Worm (Caenorhabditis elegans) whole organism, L1 larva: Measurements from ENCODE around the gene F12D9.2.
"Not testable (repeated sequence)": the region's sequence is repeated elsewhere in the genome, so short reads cannot be mapped to it uniquely, and the experiment has no call there.

Experiments used
- C04F5.9 ChIP-seq: sonication (generic microtip); optimal IDR thresholded peaks from 2 replicates; lab custom pipeline; 2016; ENCODE audit warnings: missing genetic modification characterization, missing compliant biosample characterization
- C16A3.4 ChIP-seq: fragments of 150-350 bp; optimal IDR thresholded peaks from 2 replicates; lab custom pipeline; 2014; ENCODE audit warnings: missing biosample characterization, missing genetic modification characterization
- Y116A8C.19 ChIP-seq: sonication (generic microtip); optimal IDR thresholded peaks from 2 replicates; lab custom pipeline; 2016; ENCODE audit warnings: missing compliant biosample characterization, missing genetic modification characterization, borderline replicate concordance
- aha-1 ChIP-seq: fragments of 150-350 bp; optimal IDR thresholded peaks from 2 replicates; lab custom pipeline; 2014; ENCODE audit warnings: missing biosample characterization, missing genetic modification characterization
- alr-1 ChIP-seq: fragments of 200-800 bp; sonication (Bioruptor generic); optimal IDR thresholded peaks from 2 replicates; lab custom pipeline; 2018; ENCODE audit warnings: borderline replicate concordance, mild to moderate bottlenecking, missing genetic modification characterization, missing compliant biosample characterization
- blmp-1 ChIP-seq: fragments of 150-350 bp; optimal IDR thresholded peaks from 2 replicates; lab custom pipeline; 2014; ENCODE audit warnings: missing biosample characterization, missing genetic modification characterization
- ceh-8 ChIP-seq: fragments of 200-800 bp; sonication (Bioruptor generic); optimal IDR thresholded peaks from 2 replicates; lab custom pipeline; 2018; ENCODE audit warnings: mild to moderate bottlenecking, missing genetic modification characterization, moderate library complexity, missing compliant biosample characterization
- ceh-82 ChIP-seq, 3 experiments: fragments of 150-350 bp in 1 of 3; sonication (generic microtip) in 2 of 3; optimal IDR thresholded peaks; 2 replicates each; lab custom pipeline; 2014 to 2017; ENCODE audit warnings: missing biosample characterization in 3 of 3, missing genetic modification characterization in 3 of 3
- ces-1 ChIP-seq: fragments of 150-350 bp; optimal IDR thresholded peaks from 2 replicates; lab custom pipeline; 2014; ENCODE audit warnings: missing biosample characterization, missing genetic modification reagents, missing genetic modification characterization
- dsc-1 ChIP-seq: sonication (generic microtip); optimal IDR thresholded peaks from 2 replicates; lab custom pipeline; 2016; ENCODE audit warnings: mild to moderate bottlenecking, missing genetic modification characterization, missing compliant biosample characterization
- efl-1 ChIP-seq, 4 experiments: fragments of 150-350 bp; optimal IDR thresholded peaks in 3 of 4; peaks in 1 of 4; 1 replicate in 1 of 4; 2 replicates in 3 of 4; lab custom pipeline; 2014; ENCODE audit warnings: missing biosample characterization in 2 of 4, missing genetic modification characterization in 2 of 4, missing genetic modification reagents in 2 of 4
- egl-13 ChIP-seq: sonication (generic microtip); optimal IDR thresholded peaks from 2 replicates; lab custom pipeline; 2016; ENCODE audit warnings: missing genotype, missing genetic modification reagents, missing genetic modification characterization, missing compliant biosample characterization
- elt-3 ChIP-seq, 6 experiments: fragments of 150-350 bp in 1 of 6; sonication (generic microtip); optimal IDR thresholded peaks; 2 replicates each; lab custom pipeline; 2017 to 2018; ENCODE audit warnings: missing biosample characterization in 6 of 6, missing genetic modification characterization in 6 of 6, inconsistent platforms in 1 of 6
- ets-5 ChIP-seq: fragments of 200-800 bp; sonication (Bioruptor generic); IDR thresholded peaks from 2 replicates; pipeline ENCODE4 v1.3.6; 2022; ENCODE audit warnings: missing genetic modification characterization, missing compliant biosample characterization
- fkh-10 ChIP-seq: sonication (generic microtip); optimal IDR thresholded peaks from 2 replicates; lab custom pipeline; 2017; ENCODE audit warnings: missing biosample characterization, missing genetic modification reagents, missing genetic modification characterization
- fkh-8 ChIP-seq: sonication (generic microtip); optimal IDR thresholded peaks from 2 replicates; lab custom pipeline; 2016; ENCODE audit warnings: mild to moderate bottlenecking, missing genetic modification characterization, missing compliant biosample characterization
- fos-1 ChIP-seq: fragments of 150-350 bp; optimal IDR thresholded peaks from 2 replicates; lab custom pipeline; 2014; ENCODE audit warnings: missing biosample characterization, missing genetic modification characterization
- hpl-2 ChIP-seq: fragments of 150-350 bp; optimal IDR thresholded peaks from 2 replicates; lab custom pipeline; 2014; ENCODE audit warnings: missing biosample characterization, missing genetic modification reagents, missing genetic modification characterization
- irx-1 ChIP-seq: sonication (generic microtip); optimal IDR thresholded peaks from 2 replicates; lab custom pipeline; 2016; ENCODE audit warnings: missing genetic modification characterization, missing compliant biosample characterization
- lin-35 ChIP-seq, 2 experiments: fragments of 150-350 bp; optimal IDR thresholded peaks; 2 replicates each; lab custom pipeline; 2014; ENCODE audit warnings: missing biosample characterization in 2 of 2, missing genetic modification characterization in 2 of 2, missing genetic modification reagents in 2 of 2
- lir-3 ChIP-seq: sonication (generic microtip); optimal IDR thresholded peaks from 2 replicates; lab custom pipeline; 2016; ENCODE audit warnings: mild to moderate bottlenecking, missing genetic modification characterization, moderate library complexity, missing compliant biosample characterization; ENCODE audit not compliant: poor library complexity
- lsy-2 ChIP-seq, 2 experiments: fragments of 150-350 bp; optimal IDR thresholded peaks; 2 replicates each; lab custom pipeline; 2014; ENCODE audit warnings: missing biosample characterization in 2 of 2, missing genetic modification characterization in 2 of 2
- mef-2 ChIP-seq: fragments of 150-350 bp; optimal IDR thresholded peaks from 2 replicates; lab custom pipeline; 2014; ENCODE audit warnings: missing biosample characterization, missing genetic modification characterization
- mep-1 ChIP-seq: fragments of 150-350 bp; optimal IDR thresholded peaks from 2 replicates; lab custom pipeline; 2014; ENCODE audit warnings: missing biosample characterization, missing genetic modification characterization
- nhr-12 ChIP-seq: sonication (generic microtip); optimal IDR thresholded peaks from 2 replicates; lab custom pipeline; 2017; ENCODE audit warnings: missing biosample characterization, missing genetic modification characterization
- nhr-28 ChIP-seq: fragments of 150-350 bp; optimal IDR thresholded peaks from 2 replicates; lab custom pipeline; 2014; ENCODE audit warnings: missing biosample characterization, missing genetic modification characterization
- nhr-71 ChIP-seq: sonication (generic microtip); optimal IDR thresholded peaks from 2 replicates; lab custom pipeline; 2016; ENCODE audit warnings: mild to moderate bottlenecking, missing genetic modification characterization, moderate library complexity, missing compliant biosample characterization
- nhr-77 ChIP-seq: fragments of 150-350 bp; optimal IDR thresholded peaks from 2 replicates; lab custom pipeline; 2014; ENCODE audit warnings: missing biosample characterization, missing genetic modification characterization
- nhr-84 ChIP-seq: sonication (generic microtip); optimal IDR thresholded peaks from 2 replicates; lab custom pipeline; 2017; ENCODE audit warnings: missing biosample characterization, missing genetic modification characterization
- nhr-85 ChIP-seq: sonication (generic microtip); peaks from one replicate; lab custom pipeline; 2016; ENCODE audit warnings: missing genetic modification characterization, inconsistent platforms, missing compliant biosample characterization
- nhr-90 ChIP-seq: sonication (generic microtip); optimal IDR thresholded peaks from 2 replicates; lab custom pipeline; 2016; ENCODE audit warnings: mild to moderate bottlenecking, missing genetic modification characterization, missing compliant biosample characterization; ENCODE audit not compliant: poor library complexity
- pax-3 ChIP-seq: fragments of 200-800 bp; sonication (Bioruptor generic); optimal IDR thresholded peaks from 2 replicates; lab custom pipeline; 2018; ENCODE audit warnings: mild to moderate bottlenecking, missing genetic modification characterization, moderate library complexity, missing compliant biosample characterization
- pqm-1 ChIP-seq: sonication (generic microtip); optimal IDR thresholded peaks from 3 replicates; lab custom pipeline; 2017; ENCODE audit warnings: missing biosample characterization, missing genetic modification characterization
- rnt-1 ChIP-seq: sonication (generic microtip); optimal IDR thresholded peaks from 2 replicates; lab custom pipeline; 2016; ENCODE audit warnings: mild to moderate bottlenecking, missing genetic modification characterization, moderate library complexity, missing compliant biosample characterization
- skn-1 ChIP-seq: fragments of 150-350 bp; optimal IDR thresholded peaks from 2 replicates; lab custom pipeline; 2014; ENCODE audit warnings: missing biosample characterization, missing genetic modification characterization
- snu-23 ChIP-seq: sonication (generic microtip); optimal IDR thresholded peaks from 2 replicates; lab custom pipeline; 2016; ENCODE audit warnings: missing genetic modification characterization, missing compliant biosample characterization
- sox-4 ChIP-seq: sonication (generic microtip); optimal IDR thresholded peaks from 2 replicates; lab custom pipeline; 2016; ENCODE audit warnings: missing genetic modification characterization, missing compliant biosample characterization
- sptf-1 ChIP-seq: fragments of 150-350 bp; optimal IDR thresholded peaks from 2 replicates; lab custom pipeline; 2014; ENCODE audit warnings: missing biosample characterization, missing genetic modification characterization
- sup-37 ChIP-seq: fragments of 200-800 bp; sonication (Bioruptor generic); optimal IDR thresholded peaks from 2 replicates; lab custom pipeline; 2018; ENCODE audit warnings: mild to moderate bottlenecking, missing genetic modification characterization, missing compliant biosample characterization
- tbx-2 ChIP-seq: sonication (generic microtip); optimal IDR thresholded peaks from 2 replicates; lab custom pipeline; 2016; ENCODE audit warnings: missing genetic modification characterization, missing compliant biosample characterization
- tlp-1 ChIP-seq: fragments of 150-350 bp; optimal IDR thresholded peaks from 2 replicates; lab custom pipeline; 2014; ENCODE audit warnings: missing biosample characterization, missing genetic modification characterization
- unc-30 ChIP-seq: sonication (generic microtip); optimal IDR thresholded peaks from 2 replicates; lab custom pipeline; 2017; ENCODE audit warnings: missing biosample characterization, missing genetic modification characterization
- unc-62 ChIP-seq: fragments of 150-350 bp; optimal IDR thresholded peaks from 2 replicates; lab custom pipeline; 2014; ENCODE audit warnings: missing biosample characterization, missing genetic modification reagents, missing genetic modification characterization
- unc-86 ChIP-seq: sonication (generic microtip); optimal IDR thresholded peaks from 2 replicates; lab custom pipeline; 2016; ENCODE audit warnings: missing genetic modification characterization, missing compliant biosample characterization
- unc-98 ChIP-seq: fragments of 200-800 bp; sonication (Bioruptor generic); IDR thresholded peaks from 2 replicates; pipeline ENCODE4 v1.3.6; 2022; ENCODE audit warnings: missing genetic modification characterization, missing compliant biosample characterization
- vab-15 ChIP-seq: sonication (generic microtip); optimal IDR thresholded peaks from 2 replicates; lab custom pipeline; 2017; ENCODE audit warnings: missing genotype, mild to moderate bottlenecking, missing genetic modification characterization, missing compliant biosample characterization
- ztf-4 ChIP-seq: fragments of 150-350 bp; optimal IDR thresholded peaks from 2 replicates; lab custom pipeline; 2014; ENCODE audit warnings: missing biosample characterization, missing genetic modification characterization

F12D9.2 gene

DNA sequence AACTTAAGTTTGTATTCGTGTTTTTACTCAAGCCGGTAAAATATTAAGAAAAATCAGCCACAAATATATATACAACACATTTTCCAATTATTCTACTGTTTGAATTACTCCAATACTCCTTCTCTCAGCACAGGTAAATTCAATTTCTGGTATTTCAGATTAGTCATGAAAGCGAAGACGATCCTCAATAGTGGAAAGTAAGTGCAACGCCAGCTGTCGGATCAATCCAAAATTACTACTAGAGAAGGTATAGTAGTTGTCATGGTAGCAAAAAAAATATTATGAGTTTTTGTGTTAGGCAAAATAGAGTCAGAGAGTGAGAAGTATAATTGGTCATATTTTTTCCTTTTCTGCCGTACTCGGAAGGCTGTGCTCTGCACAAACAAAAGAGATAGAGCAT is 33.8 kb downstream of the F12D9.2 start, which contains the start of gene K01A12.2:
Gene K01A12.2, plus strand, starts transcription at position 301 of the 400 bp plus-strand sequence.
- no peak for TF ChIP-seq fos-1 (tag; lab: Kevin White, UChicago)
- no peak for TF ChIP-seq efl-1 (optimal IDR thresholded peaks at IDR 0.05; lab: Kevin White, UChicago)
- no peak for TF ChIP-seq efl-1 (GFP tag; optimal IDR thresholded peaks at IDR 0.05 in 1 of 2; lab: Kevin White, UChicago)
- TF ChIP-seq ets-5: no peak
- no peak for TF ChIP-seq irx-1 (tag; lab: Kevin White, UChicago)
- no peak for TF ChIP-seq pax-3 (tag; lab: Kevin White, UChicago)
- no peak for TF ChIP-seq egl-13
- no peak for TF ChIP-seq pqm-1 (tag; lab: Kevin White, UChicago)
- TF ChIP-seq snu-23: no peak
- no peak for TF ChIP-seq nhr-28
- TF ChIP-seq ztf-4 (tag; lab: Kevin White, UChicago): no peak
- no peak for TF ChIP-seq rnt-1 (tag; lab: Kevin White, UChicago)
- no peak for TF ChIP-seq fkh-8 (tag; lab: Kevin White, UChicago)
- no peak for TF ChIP-seq unc-98 (GFP tag; lab: Robert Waterston, UW)
- no peak for TF ChIP-seq lir-3 (tag; lab: Kevin White, UChicago)
- no peak for TF ChIP-seq mep-1
- no peak for TF ChIP-seq unc-30 (tag; lab: Kevin White, UChicago)
- no peak for TF ChIP-seq elt-3 (tag; optimal IDR thresholded peaks at IDR 0.05; lab: Kevin White, UChicago)
- TF ChIP-seq sptf-1: no peak
- no peak for TF ChIP-seq skn-1

DNA sequence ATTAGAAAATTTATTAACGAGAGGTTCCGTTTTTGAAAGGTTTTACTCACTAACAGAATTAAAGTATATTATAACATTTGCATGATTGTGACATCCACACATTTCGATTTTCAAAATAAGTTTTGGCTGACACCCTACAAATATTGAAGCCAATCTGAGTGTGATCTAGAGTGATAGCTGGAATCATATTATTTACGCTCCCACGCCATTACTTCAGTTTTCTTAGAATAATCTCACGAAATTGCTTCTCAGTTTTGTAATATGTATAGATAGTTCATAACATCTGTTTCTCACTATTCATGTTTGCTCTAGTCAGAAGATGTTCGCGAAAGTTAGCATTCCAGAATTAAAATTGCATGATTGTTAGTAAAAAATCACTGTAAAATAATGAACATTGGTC is 34.6 kb downstream of the F12D9.2 start:
- peak; percentile 55 for TF ChIP-seq fkh-8 (tag; lab: Kevin White, UChicago)
- no peak for TF ChIP-seq ceh-8 (GFP tag; lab: Kevin White, UChicago)
- peak; percentile 30 for TF ChIP-seq dsc-1 (tag; lab: Kevin White, UChicago)
- TF ChIP-seq, all 84 proteins: peak for 2

DNA sequence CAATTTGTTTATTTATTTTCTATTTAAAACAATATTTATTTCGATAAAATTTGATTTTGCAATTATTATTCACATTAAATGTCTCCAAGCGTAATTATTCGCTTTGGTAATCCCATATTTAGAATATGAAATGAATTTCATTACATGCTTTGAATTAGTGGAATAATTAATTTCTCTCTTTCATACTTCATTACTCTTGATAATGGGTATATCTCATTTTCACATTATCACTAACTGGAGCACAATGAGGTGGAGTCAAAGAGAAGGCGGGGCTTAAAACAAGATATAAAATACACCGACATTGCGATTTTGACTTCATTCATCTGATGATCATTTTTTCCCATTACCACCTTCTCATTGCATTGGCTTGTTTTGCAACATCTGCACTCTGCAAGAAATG is 36.3 kb downstream of the F12D9.2 start, which contains the start of gene K01A12.4:
Gene K01A12.4, plus strand, starts transcription at position 301 of the 400 bp plus-strand sequence.
- not testable (repeated sequence) for TF ChIP-seq lsy-2 (tag; optimal IDR thresholded peaks at IDR 0.05; lab: Kevin White, UChicago); mep-1; egl-13

DNA sequence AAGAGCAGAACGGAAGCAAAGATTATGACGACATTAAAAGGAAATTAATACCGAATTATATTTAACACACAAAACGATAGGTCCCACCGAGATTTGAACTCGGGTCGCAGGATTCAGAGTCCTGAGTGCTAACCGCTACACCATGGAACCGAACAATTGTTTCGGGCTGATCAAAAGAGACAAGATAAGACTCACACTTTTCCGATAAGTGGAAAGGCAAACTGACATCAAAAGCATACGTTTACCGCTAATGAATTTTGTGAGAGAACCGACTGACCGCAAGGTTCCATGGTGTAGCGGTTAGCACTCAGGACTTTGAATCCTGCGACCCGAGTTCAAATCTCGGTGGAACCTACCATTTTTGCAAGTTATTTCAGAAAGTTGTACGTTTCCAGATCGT is 38.1 kb downstream of the F12D9.2 start:
- TF ChIP-seq vab-15 (no peak), mep-1 (peak; percentile 4), C16A3.4 (peak; percentile 9), fkh-10 (GFP tag; lab: Kevin White, UChicago) (no peak), skn-1 (no peak), alr-1 (tag; lab: Kevin White, UChicago) (no peak), tbx-2 (tag; lab: Kevin White, UChicago) (peak; percentile 44), tlp-1 (tag; lab: Kevin White, UChicago) (no peak), nhr-12 (tag; lab: Kevin White, UChicago) (no peak), Y116A8C.19 (tag; lab: Kevin White, UChicago) (no peak), C04F5.9 (no peak), egl-13 (no peak), nhr-90 (peak; percentile 72), aha-1 (tag; lab: Kevin White, UChicago) (no peak), nhr-85 (peak; percentile 46), blmp-1 (tag; lab: Kevin White, UChicago) (no peak), irx-1 (tag; lab: Kevin White, UChicago) (no peak), nhr-84 (tag; lab: Kevin White, UChicago) (no peak), sox-4 (tag; lab: Kevin White, UChicago) (no peak), lir-3 (tag; lab: Kevin White, UChicago) (peak; percentile 14), nhr-71 (tag; lab: Kevin White, UChicago) (peak; percentile 48), pqm-1 (tag; lab: Kevin White, UChicago) (no peak), unc-62 (GFP tag; lab: Kevin White, UChicago) (no peak), ceh-82 (tag; optimal IDR thresholded peaks at IDR 0.05; lab: Kevin White, UChicago) (peak in 2 of 3 experiments; percentile 11 to 23), hpl-2 (GFP tag; lab: Kevin White, UChicago) (no peak), lin-35 (GFP tag; optimal IDR thresholded peaks at IDR 0.05; lab: Kevin White, UChicago) (peak in 1 of 2 experiments; percentile 62), mef-2 (tag; lab: Kevin White, UChicago) (no peak), elt-3 (tag; optimal IDR thresholded peaks at IDR 0.05; lab: Kevin White, UChicago) (peak in 2 of 6 experiments; percentile 10), unc-86 (tag; lab: Kevin White, UChicago) (no peak), ces-1 (no peak), sup-37 (GFP tag; lab: Kevin White, UChicago) (no peak), nhr-77 (tag; lab: Kevin White, UChicago) (peak; percentile 36)
